Worm (Caenorhabditis elegans): Measurements from ENCODE around the gene dmsr-9.

- no peak for TF ChIP-seq elt-2 (tag; optimal IDR thresholded peaks at IDR 0.05)
- TF ChIP-seq nhr-12 (tag; optimal IDR thresholded peaks at IDR 0.05) = no peak
- no peak for TF ChIP-seq mdl-1 (tag; optimal IDR thresholded peaks at IDR 0.05)
- TF ChIP-seq pqm-1 (tag; optimal IDR thresholded peaks at IDR 0.05) = no peak
- TF ChIP-seq grh-1 (GFP tag; IDR thresholded peaks at IDR 0.05) = no peak
- TF ChIP-seq nhr-19 (GFP tag; conservative IDR thresholded peaks at IDR 0.05) = peak; percentile 52
- TF ChIP-seq unc-62 (GFP tag; optimal IDR thresholded peaks at IDR 0.05) = no peak
- no peak for TF ChIP-seq ets-5 (GFP tag; IDR thresholded peaks at IDR 0.05)
These were observed 31.0 kb downstream of the dmsr-9 start, which contains the start of the genes T25F10.1 and clik-1 for ce11 chrV:6768452-6768929.

Data from whole organism, L1 larva.